Worm (Caenorhabditis elegans): Measurements from ENCODE around the gene M106.2.

Gene M106.2

ce11 chrII:10862749-10863656 is 13.2 kb upstream of the M106.2 start (continued):
- no peak for TF ChIP-seq F39B2.1 (GFP tag; IDR thresholded peaks at IDR 0.05)
- no peak for TF ChIP-seq dpff-1 (tag; optimal IDR thresholded peaks at IDR 0.05)
- TF ChIP-seq nhr-27 (tag; optimal IDR thresholded peaks at IDR 0.05), result no peak
- no peak for TF ChIP-seq cebp-2 (GFP tag; IDR thresholded peaks at IDR 0.05)
- no peak for TF ChIP-seq ceh-27 (GFP tag; optimal IDR thresholded peaks at IDR 0.05)
- no peak for TF ChIP-seq Y67H2A.10 (GFP tag; conservative IDR thresholded peaks at IDR 0.05)
- TF ChIP-seq F10E7.11 (tag; optimal IDR thresholded peaks at IDR 0.05), result no peak
- TF ChIP-seq madf-8 (GFP tag; conservative IDR thresholded peaks at IDR 0.05), result peak; percentile 57
- TF ChIP-seq xnd-1 (tag; optimal IDR thresholded peaks at IDR 0.05), result peak; percentile 77
- TF ChIP-seq F49E8.2 (tag; optimal IDR thresholded peaks at IDR 0.05; ENCODE audit: insufficient read depth), result no peak
- TF ChIP-seq madf-10 (tag; optimal IDR thresholded peaks at IDR 0.05), result no peak
- TF ChIP-seq mel-28 (tag; optimal IDR thresholded peaks at IDR 0.05; ENCODE audit: borderline replicate concordance), result no peak
- no peak for TF ChIP-seq ztf-18 (tag; optimal IDR thresholded peaks at IDR 0.05)
- no peak for TF ChIP-seq mxl-1 (tag; optimal IDR thresholded peaks at IDR 0.05)
- TF ChIP-seq ztf-25 (GFP tag; IDR thresholded peaks at IDR 0.05), result no peak
- TF ChIP-seq rec-8 (tag; optimal IDR thresholded peaks at IDR 0.05), result no peak
- TF ChIP-seq ztf-3 (GFP tag; optimal IDR thresholded peaks at IDR 0.05), result no peak
- TF ChIP-seq C06A6.2 (GFP tag; conservative IDR thresholded peaks at IDR 0.05), result no peak
- TF ChIP-seq snpc-1.1 (tag; optimal IDR thresholded peaks at IDR 0.05; ENCODE audit: insufficient read depth), result no peak
- TF ChIP-seq B0019.2 (GFP tag; conservative IDR thresholded peaks at IDR 0.05), result no peak
- TF ChIP-seq ets-4 (GFP tag; optimal IDR thresholded peaks at IDR 0.05), result no peak
- TF ChIP-seq ztf-26 (tag; optimal IDR thresholded peaks at IDR 0.05), result no peak
- no peak for TF ChIP-seq hsf-1 (GFP tag; IDR thresholded peaks at IDR 0.05)
- TF ChIP-seq mcd-1 (GFP tag; IDR thresholded peaks at IDR 0.05), result no peak
- no peak for TF ChIP-seq F57A8.1 (GFP tag; optimal IDR thresholded peaks at IDR 0.05)
- no peak for TF ChIP-seq ZK185.1 (tag; optimal IDR thresholded peaks at IDR 0.05; ENCODE audit: poor library complexity, severe bottlenecking)
- TF ChIP-seq efl-1 (GFP tag; optimal IDR thresholded peaks at IDR 0.05), result peak; percentile 46
- no peak for TF ChIP-seq snpc-4 (GFP tag; optimal IDR thresholded peaks at IDR 0.05)
- peak in 1 of 4 experiments; percentile 13 for TF ChIP-seq snpc-4 (tag; optimal IDR thresholded peaks at IDR 0.05)
- no peak for TF ChIP-seq sea-2 (GFP tag; IDR thresholded peaks at IDR 0.05)
- no peak for TF ChIP-seq dox-1 (GFP tag; IDR thresholded peaks at IDR 0.05)
- no peak for TF ChIP-seq nfya-1 (tag; optimal IDR thresholded peaks at IDR 0.05; ENCODE audit: borderline replicate concordance, insufficient read depth)
- no peak for TF ChIP-seq Y53G8AR.9 (GFP tag; conservative IDR thresholded peaks at IDR 0.05)
- TF ChIP-seq F22D6.2 (tag; optimal IDR thresholded peaks at IDR 0.05), result no peak

ce11 chrII:10861723-10862486 is 12.1 kb upstream of the M106.2 start:
- TF ChIP-seq dpl-1 (GFP tag; optimal IDR thresholded peaks at IDR 0.05) (no peak), aptf-3 (GFP tag; IDR thresholded peaks at IDR 0.05) (no peak), tlf-1 (GFP tag; optimal IDR thresholded peaks at IDR 0.05) (no peak), ztf-22 (GFP tag; optimal IDR thresholded peaks at IDR 0.05) (no peak), attf-3 (GFP tag; conservative IDR thresholded peaks at IDR 0.05) (0 out of 2 replicates have a peak, but pooled peaks have one; percentile 24), hsf-1 (GFP tag; IDR thresholded peaks at IDR 0.05) (0 out of 2 replicates have a peak, but pooled peaks have one; percentile 19), chd-7 (tag; optimal IDR thresholded peaks at IDR 0.05) (peak; percentile 13), mxl-1 (tag; optimal IDR thresholded peaks at IDR 0.05) (no peak), zfh-2 (GFP tag; conservative IDR thresholded peaks at IDR 0.05) (no peak), cebp-1 (GFP tag; IDR thresholded peaks at IDR 0.05) (no peak), cebp-1 (tag; optimal IDR thresholded peaks at IDR 0.05) (peak; percentile 50), nhr-120 (GFP tag; IDR thresholded peaks at IDR 0.05) (no peak), lin-35 (GFP tag; optimal IDR thresholded peaks at IDR 0.05) (no peak), F49E8.2 (tag; optimal IDR thresholded peaks at IDR 0.05; ENCODE audit: insufficient read depth) (no peak), lin-40 (tag; optimal IDR thresholded peaks at IDR 0.05) (peak; percentile 10), xnd-1 (tag; optimal IDR thresholded peaks at IDR 0.05) (no peak)

Measured in whole organism, young adult.